Worm (Caenorhabditis elegans) whole organism, young adult: ENCODE results near the gene ZK1248.20.

Source experiments
- ama-1 ChIP-seq, 3 experiments: fragments of 150-350 bp in 1 of 3; sonication (generic microtip) in 2 of 3; optimal IDR thresholded peaks; 2 replicates each; lab custom pipeline; 2014 to 2018; ENCODE audit warnings: missing biosample characterization in 2 of 3, missing genetic modification characterization in 2 of 3, missing genetic modification reagents in 2 of 3
- tlf-1 ChIP-seq: fragments of 200-800 bp; sonication (Bioruptor generic); optimal IDR thresholded peaks from 2 replicates; lab custom pipeline; 2018; ENCODE audit warnings: mild to moderate bottlenecking, missing genetic modification characterization, missing compliant biosample characterization
- unc-130 ChIP-seq: sonication (generic microtip); optimal IDR thresholded peaks from 2 replicates; lab custom pipeline; 2016; ENCODE audit warnings: missing genetic modification reagents, missing genetic modification characterization, missing compliant biosample characterization

DNA sequence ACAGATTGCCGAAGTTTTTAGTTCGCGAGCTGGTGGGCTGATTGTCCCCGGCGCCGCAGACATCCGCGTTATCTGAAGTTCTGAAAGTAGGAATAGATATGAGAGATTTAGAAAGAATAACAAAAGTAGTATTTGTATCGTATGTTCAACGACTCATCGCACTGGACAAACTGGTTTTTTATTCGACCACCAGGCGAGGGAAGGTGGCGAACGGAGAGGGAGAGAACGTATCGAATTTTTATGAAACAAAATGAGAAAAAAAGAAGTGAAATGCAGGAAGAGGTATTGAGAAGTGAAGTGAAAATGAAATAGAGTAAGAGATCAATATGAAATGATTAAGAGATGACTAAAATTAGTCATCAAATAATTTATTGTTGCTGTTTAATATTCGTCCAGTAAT, 10.9 kb downstream of the ZK1248.20 start, which contains the start of gene tbc-2:
- TF ChIP-seq unc-130 (GFP tag; lab: Kevin White, UChicago), result no peak
- TF ChIP-seq ama-1 (optimal IDR thresholded peaks at IDR 0.05; lab: Kevin White, UChicago), result no peak
- TF ChIP-seq ama-1 (GFP tag; optimal IDR thresholded peaks at IDR 0.05; lab: Kevin White, UChicago), result no peak
- TF ChIP-seq tlf-1 (GFP tag; lab: Kevin White, UChicago), result no peak
